Worm (Caenorhabditis elegans) whole organism, L4 larva: ENCODE measurements around the gene B0563.1.

Source experiments
- F26F4.8 ChIP-seq: fragments of 200-800 bp; sonication (Bioruptor generic); conservative IDR thresholded peaks from 2 replicates; pipeline ENCODE4 v1.3.6; 2022; ENCODE audit warnings: missing genetic modification characterization, missing compliant biosample characterization
- T20F7.1 ChIP-seq: fragments of 200-800 bp; sonication (Bioruptor generic); optimal IDR thresholded peaks from 2 replicates; lab custom pipeline; 2018; ENCODE audit warnings: mild to moderate bottlenecking, missing genetic modification characterization, missing compliant biosample characterization
- aly-2 ChIP-seq: sonication (generic microtip); optimal IDR thresholded peaks from 2 replicates; lab custom pipeline; 2018; ENCODE audit warnings: missing biosample characterization, missing genetic modification characterization
- ama-1 ChIP-seq: fragments of 150-350 bp; optimal IDR thresholded peaks from 2 replicates; lab custom pipeline; 2014; ENCODE audit warnings: inconsistent platforms, mixed read lengths
- arid-1 ChIP-seq: fragments of 200-800 bp; sonication (Bioruptor generic); conservative IDR thresholded peaks from 2 replicates; pipeline ENCODE4 v1.3.6; 2022; ENCODE audit warnings: missing genetic modification reagents, missing genetic modification characterization, missing compliant biosample characterization
- ceh-28 ChIP-seq: fragments of 150-350 bp; optimal IDR thresholded peaks from 2 replicates; lab custom pipeline; 2014; ENCODE audit warnings: missing biosample characterization, missing genetic modification reagents, missing genetic modification characterization
- ceh-32 ChIP-seq: sonication (generic microtip); optimal IDR thresholded peaks from 2 replicates; lab custom pipeline; 2016; ENCODE audit warnings: mild to moderate bottlenecking, missing genetic modification characterization, missing compliant biosample characterization; ENCODE audit not compliant: poor library complexity
- ceh-44 ChIP-seq: fragments of 200-800 bp; sonication (Bioruptor generic); IDR thresholded peaks from 2 replicates; pipeline ENCODE4 v1.3.6; 2022; ENCODE audit warnings: missing genetic modification reagents, missing genetic modification characterization, missing compliant biosample characterization
- ces-1 ChIP-seq: fragments of 150-350 bp; sonication (generic microtip); optimal IDR thresholded peaks from 4 replicates; lab custom pipeline; 2014; ENCODE audit warnings: missing biosample characterization, missing genetic modification reagents, missing genetic modification characterization
- daf-19 ChIP-seq: fragments of 200-800 bp; sonication (Bioruptor generic); conservative IDR thresholded peaks from 2 replicates; pipeline ENCODE4 v1.3.6; 2022; ENCODE audit warnings: missing genetic modification characterization, missing compliant biosample characterization
- dmd-6 ChIP-seq: fragments of 200-800 bp; sonication (Bioruptor generic); IDR thresholded peaks from 2 replicates; pipeline ENCODE4 v1.3.6; 2022; ENCODE audit warnings: missing genetic modification reagents, missing genetic modification characterization, missing compliant biosample characterization
- dmd-8 ChIP-seq: fragments of 200-800 bp; sonication (Bioruptor generic); IDR thresholded peaks from 2 replicates; pipeline ENCODE4 v1.3.6; 2022; ENCODE audit warnings: missing genetic modification characterization, missing compliant biosample characterization
- dpl-1 ChIP-seq: fragments of 150-350 bp; optimal IDR thresholded peaks from 2 replicates; lab custom pipeline; 2014; ENCODE audit warnings: missing biosample characterization, missing genetic modification reagents, missing genetic modification characterization
- dve-1 ChIP-seq: sonication (generic microtip); optimal IDR thresholded peaks from 2 replicates; lab custom pipeline; 2017; ENCODE audit warnings: antibody characterized with exemption, mild to moderate bottlenecking, missing genetic modification characterization, missing compliant biosample characterization; ENCODE audit not compliant: insufficient read depth
- egl-27 ChIP-seq: sonication (generic microtip); optimal IDR thresholded peaks from 3 replicates; lab custom pipeline; 2017; ENCODE audit warnings: missing biosample characterization, missing genetic modification reagents, missing genetic modification characterization
- gei-8 ChIP-seq: fragments of 200-800 bp; sonication (Bioruptor generic); optimal IDR thresholded peaks from 2 replicates; lab custom pipeline; 2018; ENCODE audit warnings: mild to moderate bottlenecking, missing genetic modification characterization, missing compliant biosample characterization
- hif-1 ChIP-seq, 2 experiments: sonication (generic microtip); optimal IDR thresholded peaks; 2 replicates each; lab custom pipeline; 2016 to 2017; ENCODE audit warnings: missing compliant biosample characterization in 2 of 2, missing genetic modification characterization in 2 of 2, missing genetic modification reagents in 2 of 2, missing genotype in 2 of 2, mild to moderate bottlenecking in 1 of 2
- jun-1 ChIP-seq: fragments of 150-350 bp; optimal IDR thresholded peaks from 2 replicates; lab custom pipeline; 2014; ENCODE audit warnings: missing biosample characterization, missing genetic modification reagents, missing genetic modification characterization
- lin-13 ChIP-seq: fragments of 150-350 bp; optimal IDR thresholded peaks from 2 replicates; lab custom pipeline; 2014; ENCODE audit warnings: missing biosample characterization, missing genetic modification reagents, missing genetic modification characterization
- mdl-1 ChIP-seq, 2 experiments: fragments of 150-350 bp in 1 of 2; sonication (generic microtip) in 1 of 2; optimal IDR thresholded peaks; 2 replicates each; lab custom pipeline; 2014 to 2017; ENCODE audit warnings: missing biosample characterization in 2 of 2, missing genetic modification characterization in 2 of 2
- mep-1 ChIP-seq: fragments of 150-350 bp; sonication (generic microtip); optimal IDR thresholded peaks from 3 replicates; lab custom pipeline; 2014; ENCODE audit warnings: missing biosample characterization, missing genetic modification characterization
- nhr-102 ChIP-seq: sonication (generic microtip); optimal IDR thresholded peaks from 2 replicates; lab custom pipeline; 2016; ENCODE audit warnings: mild to moderate bottlenecking, missing genetic modification characterization, moderate library complexity, missing compliant biosample characterization
- nhr-11 ChIP-seq: fragments of 150-350 bp; optimal IDR thresholded peaks from 2 replicates; lab custom pipeline; 2014; ENCODE audit warnings: missing biosample characterization, missing genetic modification characterization
- nhr-111 ChIP-seq: fragments of 200-800 bp; sonication (Bioruptor generic); optimal IDR thresholded peaks from 2 replicates; lab custom pipeline; 2018; ENCODE audit warnings: mild to moderate bottlenecking, missing genetic modification characterization, missing compliant biosample characterization
- nhr-25 ChIP-seq: sonication (generic microtip); optimal IDR thresholded peaks from 2 replicates; lab custom pipeline; 2017; ENCODE audit warnings: missing genetic modification characterization, mild to moderate bottlenecking, missing compliant biosample characterization, antibody characterized with exemption, moderate library complexity, borderline replicate concordance; ENCODE audit not compliant: insufficient read depth
- nhr-41 ChIP-seq: fragments of 200-800 bp; sonication (Bioruptor generic); IDR thresholded peaks from 2 replicates; pipeline ENCODE4 v1.3.6; 2022; ENCODE audit warnings: missing genetic modification reagents, missing genetic modification characterization, missing compliant biosample characterization
- nhr-6 ChIP-seq: fragments of 150-350 bp; optimal IDR thresholded peaks from 2 replicates; lab custom pipeline; 2014; ENCODE audit warnings: missing biosample characterization, missing genetic modification characterization
- pqm-1 ChIP-seq: sonication (generic microtip); optimal IDR thresholded peaks from 2 replicates; lab custom pipeline; 2017; ENCODE audit warnings: missing biosample characterization, missing genetic modification characterization
- spr-3 ChIP-seq: fragments of 200-800 bp; sonication (Bioruptor generic); optimal IDR thresholded peaks from 2 replicates; lab custom pipeline; 2018; ENCODE audit warnings: mild to moderate bottlenecking, missing genetic modification characterization, missing compliant biosample characterization
- tra-1 ChIP-seq: fragments of 200-800 bp; sonication (Bioruptor generic); IDR thresholded peaks from 2 replicates; pipeline ENCODE4 v1.3.6; 2022; ENCODE audit warnings: missing genetic modification reagents, missing genetic modification characterization, missing compliant biosample characterization
- unc-62 ChIP-seq, 3 experiments: fragments of 150-350 bp in 1 of 3; sonication (generic microtip); optimal IDR thresholded peaks in 2 of 3; peaks in 1 of 3; 1 replicate in 1 of 3; 2 replicates in 2 of 3; lab custom pipeline; 2014 to 2017; ENCODE audit warnings: missing biosample characterization in 3 of 3, missing genetic modification characterization in 3 of 3, missing genetic modification reagents in 3 of 3, missing genotype in 1 of 3
- zip-2 ChIP-seq: fragments of 150-350 bp; optimal IDR thresholded peaks from 2 replicates; lab custom pipeline; 2014; ENCODE audit warnings: missing biosample characterization, missing genetic modification characterization

Gene B0563.1

ce11 chrX:9168239-9168638 lies 3.1 kb upstream of the B0563.1 start, which contains the start of gene B0563.9:
B0563.9 (plus strand) TSS chrX:9168539.
- TF ChIP-seq nhr-111 = no peak
- TF ChIP-seq gei-8 (GFP tag; lab: Kevin White, UChicago) = no peak
- TF ChIP-seq, all 104 proteins: peak for 0

ce11 chrX:9170058-9170457 lies 1.3 kb upstream of the B0563.1 start:
- TF ChIP-seq unc-62 (GFP tag; optimal IDR thresholded peaks at IDR 0.05 in 1 of 2; lab: Kevin White, UChicago) (peak in 1 of 2 experiments; percentile 91), unc-62 (tag; optimal IDR thresholded peaks at IDR 0.05; lab: Kevin White, UChicago) (no peak), pqm-1 (tag; lab: Kevin White, UChicago) (no peak)

- TF ChIP-seq ceh-44 (GFP tag; lab: Robert Waterston, UW) (no peak), ceh-28 (tag; lab: Kevin White, UChicago) (no peak), nhr-41 (GFP tag; lab: Robert Waterston, UW) (no peak), aly-2 (tag; lab: Kevin White, UChicago) (no peak), arid-1 (GFP tag; lab: Robert Waterston, UW) (no peak), dpl-1 (GFP tag; lab: Kevin White, UChicago) (no peak), lin-13 (GFP tag; lab: Kevin White, UChicago) (no peak), nhr-102 (tag; lab: Kevin White, UChicago) (no peak), dve-1 (tag; lab: Kevin White, UChicago) (no peak), T20F7.1 (GFP tag; lab: Kevin White, UChicago) (no peak), mdl-1 (tag; optimal IDR thresholded peaks at IDR 0.05; lab: Kevin White, UChicago) (no peak), hif-1 (tag; optimal IDR thresholded peaks at IDR 0.05; lab: Kevin White, UChicago) (no peak), nhr-25 (tag; lab: Kevin White, UChicago) (no peak), zip-2 (no peak)
- TF ChIP-seq, all 104 proteins: peak for 0
Observed at ce11 chrX:9172278-9172677, 937 bp downstream of the B0563.1 start, which contains the start of gene B0563.18. B0563.18 (plus strand) TSS chrX:9172578.

ce11 chrX:9172733-9173132 lies 1.4 kb downstream of the B0563.1 start:
- TF ChIP-seq ama-1 (lab: Kevin White, UChicago) = no peak
- TF ChIP-seq unc-62 (GFP tag; optimal IDR thresholded peaks at IDR 0.05 in 1 of 2; lab: Kevin White, UChicago) = peak in 1 of 2 experiments; percentile 94
- no peak for TF ChIP-seq unc-62 (tag; optimal IDR thresholded peaks at IDR 0.05; lab: Kevin White, UChicago)

- TF ChIP-seq ama-1 (lab: Kevin White, UChicago) = no peak
- TF ChIP-seq nhr-11 (tag; lab: Kevin White, UChicago) = no peak
Observed at ce11 chrX:9174409-9174808, 3.1 kb downstream of the B0563.1 start, which contains the start of gene B0563.8. B0563.8 (minus strand) TSS chrX:9174509.

ce11 chrX:9180823-9181222 lies 9.5 kb downstream of the B0563.1 start, which contains the start of gene Y81B9A.4:
Y81B9A.4 (minus strand) TSS chrX:9180923.
- TF ChIP-seq mep-1 (no peak), F26F4.8 (GFP tag; lab: Robert Waterston, UW) (no peak), egl-27 (no peak), spr-3 (GFP tag; lab: Kevin White, UChicago) (no peak), nhr-6 (tag; lab: Kevin White, UChicago) (no peak), nhr-11 (tag; lab: Kevin White, UChicago) (no peak), ces-1 (GFP tag; lab: Kevin White, UChicago) (no peak), dmd-6 (no peak), dmd-8 (GFP tag; lab: Robert Waterston, UW) (no peak), jun-1 (tag; lab: Kevin White, UChicago) (no peak), ceh-32 (tag; lab: Kevin White, UChicago) (no peak), daf-19 (GFP tag; lab: Robert Waterston, UW) (no peak), tra-1 (no peak), dve-1 (tag; lab: Kevin White, UChicago) (no peak), nhr-41 (GFP tag; lab: Robert Waterston, UW) (no peak)
- TF ChIP-seq, all 104 proteins: peak for 0
